Worm (Caenorhabditis elegans) whole organism, late embryonic: Measurements from ENCODE around the gene asp-4.

Experiments
- C08G9.2 ChIP-seq: sonication (generic microtip); optimal IDR thresholded peaks from 2 replicates; lab custom pipeline; 2016; ENCODE audit warnings: mild to moderate bottlenecking, missing genetic modification characterization, moderate library complexity, missing compliant biosample characterization
- K02D7.2 ChIP-seq: sonication (generic microtip); optimal IDR thresholded peaks from 2 replicates; lab custom pipeline; 2017; ENCODE audit warnings: mild to moderate bottlenecking, missing genetic modification characterization, missing compliant biosample characterization
- T23F11.4 ChIP-seq: fragments of 200-800 bp; sonication (Bioruptor generic); optimal IDR thresholded peaks from 2 replicates; lab custom pipeline; 2018; ENCODE audit warnings: mild to moderate bottlenecking, missing genetic modification characterization, missing compliant biosample characterization
- Y22D7AL.16 ChIP-seq: sonication (generic microtip); optimal IDR thresholded peaks from 2 replicates; lab custom pipeline; 2016; ENCODE audit warnings: missing genetic modification characterization, missing compliant biosample characterization
- ama-1 ChIP-seq: fragments of 150-350 bp; optimal IDR thresholded peaks from 2 replicates; lab custom pipeline; 2014
- ceh-14 ChIP-seq: sonication (generic microtip); optimal IDR thresholded peaks from 2 replicates; lab custom pipeline; 2016; ENCODE audit warnings: missing genotype, missing genetic modification characterization, missing compliant biosample characterization
- ceh-18 ChIP-seq: sonication (generic microtip); optimal IDR thresholded peaks from 2 replicates; lab custom pipeline; 2016; ENCODE audit warnings: missing genetic modification characterization, missing compliant biosample characterization
- ceh-19 ChIP-seq: fragments of 200-800 bp; sonication (Bioruptor generic); optimal IDR thresholded peaks from 2 replicates; lab custom pipeline; 2018; ENCODE audit warnings: mild to moderate bottlenecking, missing genetic modification characterization, missing compliant biosample characterization
- ceh-2 ChIP-seq: sonication (generic microtip); optimal IDR thresholded peaks from 2 replicates; lab custom pipeline; 2016; ENCODE audit warnings: missing genotype, missing genetic modification characterization, missing compliant biosample characterization
- ceh-22 ChIP-seq: sonication (generic microtip); optimal IDR thresholded peaks from 2 replicates; lab custom pipeline; 2017; ENCODE audit warnings: missing biosample characterization, missing genetic modification characterization
- ceh-30 ChIP-seq: fragments of 150-350 bp; optimal IDR thresholded peaks from 2 replicates; lab custom pipeline; 2014; ENCODE audit warnings: missing biosample characterization, missing genetic modification characterization
- ceh-31 ChIP-seq: sonication (generic microtip); optimal IDR thresholded peaks from 2 replicates; lab custom pipeline; 2016; ENCODE audit warnings: missing genetic modification characterization, missing compliant biosample characterization
- ceh-34 ChIP-seq: sonication (generic microtip); optimal IDR thresholded peaks from 2 replicates; lab custom pipeline; 2016; ENCODE audit warnings: mild to moderate bottlenecking, missing genetic modification characterization, missing compliant biosample characterization
- ceh-45 ChIP-seq: fragments of 200-800 bp; sonication (Bioruptor generic); IDR thresholded peaks from 2 replicates; pipeline ENCODE4 v1.3.6; 2022; ENCODE audit warnings: missing genetic modification reagents, missing genetic modification characterization, missing compliant biosample characterization
- ceh-48 ChIP-seq: sonication (generic microtip); optimal IDR thresholded peaks from 2 replicates; lab custom pipeline; 2016; ENCODE audit warnings: missing genetic modification characterization, inconsistent platforms, missing compliant biosample characterization
- ceh-6 ChIP-seq: fragments of 200-800 bp; sonication (Bioruptor generic); optimal IDR thresholded peaks from 2 replicates; lab custom pipeline; 2018; ENCODE audit warnings: mild to moderate bottlenecking, missing genetic modification characterization, missing compliant biosample characterization
- ceh-9 ChIP-seq: sonication (generic microtip); optimal IDR thresholded peaks from 2 replicates; lab custom pipeline; 2016; ENCODE audit warnings: mild to moderate bottlenecking, missing genetic modification characterization, inconsistent platforms, missing compliant biosample characterization
- che-1 ChIP-seq: sonication (generic microtip); optimal IDR thresholded peaks from 2 replicates; lab custom pipeline; 2016; ENCODE audit warnings: mild to moderate bottlenecking, missing genetic modification characterization, missing compliant biosample characterization
- dmd-4 ChIP-seq: sonication (generic microtip); optimal IDR thresholded peaks from 2 replicates; lab custom pipeline; 2016; ENCODE audit warnings: borderline replicate concordance, missing genetic modification characterization, missing compliant biosample characterization
- dve-1 ChIP-seq: sonication (generic microtip); optimal IDR thresholded peaks from 2 replicates; lab custom pipeline; 2017; ENCODE audit warnings: antibody characterized with exemption, mild to moderate bottlenecking, missing genetic modification characterization, missing compliant biosample characterization
- elt-2 ChIP-seq: sonication (generic microtip); optimal IDR thresholded peaks from 2 replicates; lab custom pipeline; 2016; ENCODE audit warnings: missing genetic modification reagents, missing genetic modification characterization, missing compliant biosample characterization
- elt-4 ChIP-seq: sonication (generic microtip); optimal IDR thresholded peaks from 2 replicates; lab custom pipeline; 2016; ENCODE audit warnings: missing genetic modification characterization, missing compliant biosample characterization
- ets-4 ChIP-seq: sonication (generic microtip); optimal IDR thresholded peaks from 2 replicates; lab custom pipeline; 2016; ENCODE audit warnings: missing genetic modification characterization, missing compliant biosample characterization
- fkh-6 ChIP-seq: sonication (generic microtip); optimal IDR thresholded peaks from 2 replicates; lab custom pipeline; 2016; ENCODE audit warnings: missing genetic modification characterization, missing compliant biosample characterization
- hlh-13 ChIP-seq: fragments of 200-800 bp; sonication (Bioruptor generic); optimal IDR thresholded peaks from 2 replicates; lab custom pipeline; 2018; ENCODE audit warnings: mild to moderate bottlenecking, missing genetic modification characterization, missing compliant biosample characterization
- hlh-15 ChIP-seq: sonication (generic microtip); optimal IDR thresholded peaks from 2 replicates; lab custom pipeline; 2016; ENCODE audit warnings: missing genetic modification characterization, missing compliant biosample characterization
- hlh-6 ChIP-seq: sonication (generic microtip); optimal IDR thresholded peaks from 2 replicates; lab custom pipeline; 2016; ENCODE audit warnings: missing genotype, missing genetic modification characterization, missing compliant biosample characterization
- lim-6 ChIP-seq: sonication (generic microtip); optimal IDR thresholded peaks from 2 replicates; lab custom pipeline; 2016; ENCODE audit warnings: missing genetic modification characterization, missing compliant biosample characterization
- lin-11 ChIP-seq: fragments of 200-800 bp; sonication (Bioruptor generic); optimal IDR thresholded peaks from 2 replicates; lab custom pipeline; 2018; ENCODE audit warnings: mild to moderate bottlenecking, missing genetic modification characterization, missing compliant biosample characterization
- mec-3 ChIP-seq: sonication (generic microtip); optimal IDR thresholded peaks from 2 replicates; lab custom pipeline; 2016; ENCODE audit warnings: borderline replicate concordance, missing genetic modification characterization, missing compliant biosample characterization
- nfya-1 ChIP-seq: sonication (generic microtip); optimal IDR thresholded peaks from 2 replicates; lab custom pipeline; 2017; ENCODE audit warnings: missing genetic modification characterization, mild to moderate bottlenecking, missing compliant biosample characterization, antibody characterized with exemption, moderate library complexity
- nhr-11 ChIP-seq: fragments of 150-350 bp; optimal IDR thresholded peaks from 2 replicates; lab custom pipeline; 2014; ENCODE audit warnings: missing biosample characterization, missing genetic modification characterization
- nhr-232 ChIP-seq: sonication (generic microtip); optimal IDR thresholded peaks from 2 replicates; lab custom pipeline; 2016; ENCODE audit warnings: missing genetic modification characterization, missing compliant biosample characterization
- npax-4 ChIP-seq: sonication (generic microtip); optimal IDR thresholded peaks from 2 replicates; lab custom pipeline; 2016; ENCODE audit warnings: missing genetic modification characterization, missing compliant biosample characterization
- odd-2 ChIP-seq: sonication (generic microtip); optimal IDR thresholded peaks from 2 replicates; lab custom pipeline; 2017; ENCODE audit warnings: antibody characterized with exemption, mild to moderate bottlenecking, missing genetic modification characterization, missing compliant biosample characterization
- pag-3 ChIP-seq: sonication (generic microtip); optimal IDR thresholded peaks from 2 replicates; lab custom pipeline; 2016; ENCODE audit warnings: missing compliant biosample characterization, missing genetic modification characterization, borderline replicate concordance
- pat-9 ChIP-seq: fragments of 200-800 bp; sonication (Bioruptor generic); optimal IDR thresholded peaks from 2 replicates; lab custom pipeline; 2018; ENCODE audit warnings: mild to moderate bottlenecking, missing genetic modification characterization, moderate library complexity, missing compliant biosample characterization
- pha-4 ChIP-seq: fragments of 150-350 bp; optimal IDR thresholded peaks from 2 replicates; lab custom pipeline; 2018; ENCODE audit warnings: missing biosample characterization, missing genetic modification reagents, missing genetic modification characterization
- pqm-1 ChIP-seq: sonication (generic microtip); optimal IDR thresholded peaks from 2 replicates; lab custom pipeline; 2016; ENCODE audit warnings: missing genetic modification characterization, missing compliant biosample characterization
- pros-1 ChIP-seq: fragments of 150-350 bp; optimal IDR thresholded peaks from 2 replicates; lab custom pipeline; 2014; ENCODE audit warnings: missing biosample characterization, missing genetic modification reagents, missing genetic modification characterization
- ref-2 ChIP-seq: sonication (generic microtip); optimal IDR thresholded peaks from 2 replicates; lab custom pipeline; 2016; ENCODE audit warnings: missing genetic modification characterization, missing compliant biosample characterization
- rnt-1 ChIP-seq: sonication (generic microtip); optimal IDR thresholded peaks from 2 replicates; lab custom pipeline; 2016; ENCODE audit warnings: missing genetic modification characterization, missing compliant biosample characterization
- sox-2 ChIP-seq: fragments of 200-800 bp; sonication (Bioruptor generic); IDR thresholded peaks from 2 replicates; pipeline ENCODE4 v1.3.6; 2022; ENCODE audit warnings: missing genetic modification reagents, missing genetic modification characterization, missing compliant biosample characterization
- sox-4 ChIP-seq: sonication (generic microtip); optimal IDR thresholded peaks from 2 replicates; lab custom pipeline; 2017; ENCODE audit warnings: mild to moderate bottlenecking, missing genetic modification characterization, inconsistent platforms, missing compliant biosample characterization
- tbx-2 ChIP-seq: sonication (generic microtip); optimal IDR thresholded peaks from 2 replicates; lab custom pipeline; 2016; ENCODE audit warnings: missing genetic modification characterization, missing compliant biosample characterization
- tbx-7 ChIP-seq: sonication (generic microtip); optimal IDR thresholded peaks from 2 replicates; lab custom pipeline; 2016; ENCODE audit warnings: missing genotype, missing genetic modification characterization, missing compliant biosample characterization
- ttx-3 ChIP-seq: sonication (generic microtip); optimal IDR thresholded peaks from 2 replicates; lab custom pipeline; 2016; ENCODE audit warnings: missing genetic modification reagents, missing genetic modification characterization, missing compliant biosample characterization
- zip-5 ChIP-seq: sonication (generic microtip); optimal IDR thresholded peaks from 2 replicates; lab custom pipeline; 2016; ENCODE audit warnings: missing genetic modification characterization, missing compliant biosample characterization

The asp-4 gene

DNA sequence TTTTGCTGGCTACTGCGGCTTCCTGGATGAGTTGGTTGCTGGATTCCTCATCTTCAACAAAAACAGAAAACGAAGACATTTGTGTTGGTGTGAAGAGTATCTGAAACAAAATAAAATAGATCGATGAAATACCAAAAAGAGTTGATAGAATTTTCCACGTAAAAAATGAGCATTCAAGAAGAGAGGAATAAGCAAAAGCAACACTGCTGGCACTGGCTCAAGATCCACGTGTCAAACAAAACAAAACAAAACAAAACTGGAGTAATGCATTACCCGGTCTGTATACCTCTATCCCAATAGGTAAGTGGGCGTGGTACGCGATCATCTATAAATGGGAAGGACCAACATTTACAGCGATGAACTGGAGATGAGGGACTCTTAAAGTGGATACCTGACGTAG is 13.6 kb upstream of the asp-4 start, which contains the start of gene K08H2.2:
Gene K08H2.2, minus strand, starts transcription at position 101 of the 400 bp plus-strand sequence.
- TF ChIP-seq hlh-13: no peak
- no peak for TF ChIP-seq rnt-1 (tag; lab: Kevin White, UChicago)
- TF ChIP-seq ceh-34: no peak
- no peak for TF ChIP-seq sox-4
- no peak for TF ChIP-seq dve-1 (tag; lab: Kevin White, UChicago)

DNA sequence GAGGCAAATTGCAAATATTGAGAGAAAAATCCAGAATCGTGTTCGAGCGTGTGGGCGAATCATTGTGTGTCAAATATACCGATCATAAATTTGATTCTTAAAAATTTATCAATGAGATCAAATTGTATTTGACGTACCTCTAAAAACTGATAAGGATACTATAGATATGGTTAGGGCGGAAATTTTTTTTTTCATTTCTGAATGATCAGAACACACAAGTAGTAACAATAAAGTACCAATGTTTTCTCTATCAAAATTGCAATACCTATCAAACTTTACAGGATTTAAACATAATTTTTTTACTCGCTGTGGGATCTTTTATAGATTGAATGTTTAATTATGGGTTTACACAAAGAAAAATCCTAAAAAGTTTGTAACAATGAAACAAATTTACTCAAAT is 11.0 kb upstream of the asp-4 start, which contains the start of gene bgnt-1.5:
Gene bgnt-1.5, minus strand, starts transcription at position 101 of the 400 bp plus-strand sequence.
- TF ChIP-seq che-1 (tag; lab: Kevin White, UChicago): no peak
- TF ChIP-seq elt-4: no peak
- no peak for TF ChIP-seq npax-4 (tag; lab: Kevin White, UChicago)
- no peak for TF ChIP-seq mec-3
- TF ChIP-seq pha-4: no peak
- no peak for TF ChIP-seq pros-1 (tag; lab: Kevin White, UChicago)
- TF ChIP-seq ceh-19 (GFP tag; lab: Kevin White, UChicago): no peak
- TF ChIP-seq ttx-3 (tag; lab: Kevin White, UChicago): no peak
- no peak for TF ChIP-seq zip-5
- TF ChIP-seq sox-4: no peak
- TF ChIP-seq elt-2 (tag; lab: Kevin White, UChicago): no peak
- TF ChIP-seq C08G9.2 (tag; lab: Kevin White, UChicago): no peak

DNA sequence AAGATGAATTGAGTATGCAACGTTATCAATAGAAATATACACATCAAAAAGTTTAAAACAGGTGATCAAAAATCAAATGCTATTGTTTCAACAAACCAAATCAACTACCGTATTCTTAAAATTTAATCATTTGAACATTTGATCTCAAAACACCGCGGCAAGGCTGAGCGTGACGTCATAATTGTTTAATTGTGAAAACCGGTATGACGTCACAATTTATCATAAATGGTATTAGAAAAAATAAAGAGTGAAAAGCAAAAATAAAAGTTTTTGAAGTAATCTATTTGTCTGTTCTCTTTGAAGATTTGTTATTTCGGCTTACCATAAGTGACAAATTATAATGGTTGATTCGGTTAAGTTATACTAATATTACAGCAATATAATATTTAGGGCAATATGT is 6.5 kb upstream of the asp-4 start:
- TF ChIP-seq ama-1 (no peak), T23F11.4 (no peak), pat-9 (tag; lab: Kevin White, UChicago) (no peak), hlh-15 (no peak), nhr-11 (tag; lab: Kevin White, UChicago) (no peak), fkh-6 (tag; lab: Kevin White, UChicago) (no peak), hlh-6 (tag; lab: Kevin White, UChicago) (no peak), elt-2 (tag; lab: Kevin White, UChicago) (no peak), elt-4 (no peak), ref-2 (tag; lab: Kevin White, UChicago) (no peak), pag-3 (no peak), dmd-4 (tag; lab: Kevin White, UChicago) (no peak), pha-4 (no peak), lin-11 (tag; lab: Kevin White, UChicago) (no peak), ceh-9 (tag; lab: Kevin White, UChicago) (no peak), odd-2 (no peak)

DNA sequence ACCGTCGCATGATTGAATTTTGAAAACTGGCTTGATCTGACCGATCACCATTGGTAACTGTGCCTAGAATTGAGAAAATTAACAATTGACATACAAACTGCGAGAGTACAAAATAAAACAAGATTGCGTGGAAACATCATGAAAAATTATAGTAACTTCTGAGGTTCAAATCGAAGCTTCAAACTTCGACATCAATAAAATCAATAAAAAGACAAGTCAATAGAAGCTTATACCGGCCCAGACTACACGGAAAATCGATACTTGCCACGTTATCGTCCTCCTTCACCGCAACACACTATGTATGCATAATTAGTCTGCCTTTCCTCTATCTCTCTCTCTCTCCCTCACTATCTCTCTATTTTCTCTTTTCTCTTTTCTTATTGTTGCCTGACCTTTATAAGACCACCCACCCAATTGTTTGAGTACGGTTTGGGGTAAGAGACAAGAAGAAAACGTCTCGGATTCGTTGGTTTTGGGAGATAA is 5.4 kb upstream of the asp-4 start, which contains the start of gene skr-21:
Gene skr-21, minus strand, starts transcription at position 51 of the 483 bp plus-strand sequence.
- no peak for TF ChIP-seq ceh-14
- TF ChIP-seq pag-3: no peak
- no peak for TF ChIP-seq Y22D7AL.16 (tag; lab: Kevin White, UChicago)
- TF ChIP-seq nhr-232 (tag; lab: Kevin White, UChicago): no peak
- TF ChIP-seq ama-1: no peak
- TF ChIP-seq ceh-6: no peak
- TF ChIP-seq ceh-22 (tag; lab: Kevin White, UChicago): no peak
- TF ChIP-seq ets-4: no peak
- no peak for TF ChIP-seq ceh-30 (tag; lab: Kevin White, UChicago)
- no peak for TF ChIP-seq pqm-1
- no peak for TF ChIP-seq fkh-6 (tag; lab: Kevin White, UChicago)
- peak; percentile 45 for TF ChIP-seq sox-2 (GFP tag; lab: Robert Waterston, UW)
- TF ChIP-seq ceh-31 (tag; lab: Kevin White, UChicago): peak; percentile 9
- peak; percentile 73 for TF ChIP-seq ceh-48 (tag; lab: Kevin White, UChicago)
- peak; percentile 35 for TF ChIP-seq elt-2 (tag; lab: Kevin White, UChicago)
- TF ChIP-seq ceh-45 (GFP tag; lab: Robert Waterston, UW): no peak
- TF ChIP-seq ceh-34: no peak
- no peak for TF ChIP-seq ceh-18
- TF ChIP-seq lim-6 (tag; lab: Kevin White, UChicago): no peak
- no peak for TF ChIP-seq hlh-6 (tag; lab: Kevin White, UChicago)
- TF ChIP-seq tbx-7: no peak
- TF ChIP-seq odd-2: no peak
- TF ChIP-seq ref-2 (tag; lab: Kevin White, UChicago): no peak
- no peak for TF ChIP-seq C08G9.2 (tag; lab: Kevin White, UChicago)
- no peak for TF ChIP-seq K02D7.2
- TF ChIP-seq nfya-1 (tag; lab: Kevin White, UChicago): peak; percentile 45
- no peak for TF ChIP-seq mec-3
- TF ChIP-seq ceh-2 (tag; lab: Kevin White, UChicago): no peak
- peak; percentile 40 for TF ChIP-seq tbx-2 (tag; lab: Kevin White, UChicago)
